Fruit fly (Drosophila melanogaster) whole organism, embryonic: ENCODE data around the gene CG32855.

Source experiments
- Adf1 ChIP-seq: fragments of 200-800 bp; sonication (Bioruptor generic); IDR thresholded peaks from 2 replicates; pipeline ENCODE4 v1.3.6; 2022; ENCODE audit warnings: missing biosample characterization, missing genetic modification characterization
- CG12219 ChIP-seq: fragments of 200-800 bp; sonication (Bioruptor generic); optimal IDR thresholded peaks from 3 replicates; lab custom pipeline; 2018; ENCODE audit warnings: missing biosample characterization, mild to moderate bottlenecking, missing genetic modification characterization
- CG13287 ChIP-seq: fragments of 200-800 bp; sonication (Bioruptor generic); IDR thresholded peaks from 2 replicates; pipeline ENCODE4 v1.3.6; 2022; ENCODE audit warnings: missing biosample characterization, missing genetic modification characterization; ENCODE audit not compliant: partially characterized antibody
- CG13775 ChIP-seq: fragments of 200-800 bp; sonication (Bioruptor generic); optimal IDR thresholded peaks from 3 replicates; lab custom pipeline; 2017; ENCODE audit warnings: missing biosample characterization, mild to moderate bottlenecking, missing genetic modification characterization
- CG14441 ChIP-seq: fragments of 200-800 bp; sonication (Bioruptor generic); IDR thresholded peaks from 2 replicates; pipeline ENCODE4 v1.3.6; 2022; ENCODE audit warnings: missing biosample characterization, missing genetic modification characterization
- CG15269 ChIP-seq: fragments of 200-800 bp; sonication (Bioruptor generic); optimal IDR thresholded peaks from 2 replicates; lab custom pipeline; 2018; ENCODE audit warnings: missing biosample characterization, mild to moderate bottlenecking, missing genetic modification characterization, moderate library complexity
- CG15601 ChIP-seq: fragments of 200-800 bp; sonication (Bioruptor generic); optimal IDR thresholded peaks from 3 replicates; lab custom pipeline; 2019; ENCODE audit warnings: missing biosample characterization, mild to moderate bottlenecking, missing genetic modification characterization, moderate library complexity
- CG17829 ChIP-seq: fragments of 200-800 bp; optimal IDR thresholded peaks from 2 replicates; lab custom pipeline; 2019; ENCODE audit warnings: missing biosample characterization, mild to moderate bottlenecking, missing genetic modification characterization, moderate library complexity
- CG2199 ChIP-seq: fragments of 200-800 bp; sonication (Bioruptor generic); IDR thresholded peaks from 3 replicates; pipeline ENCODE4 v1.3.6; 2022; ENCODE audit warnings: missing biosample characterization, missing genetic modification characterization
- CG2202 ChIP-seq: fragments of 200-800 bp; sonication (Bioruptor generic); optimal IDR thresholded peaks from 2 replicates; lab custom pipeline; 2018; ENCODE audit warnings: missing biosample characterization, mild to moderate bottlenecking, missing genetic modification characterization
- CG33213 ChIP-seq: fragments of 200-800 bp; sonication (Bioruptor generic); optimal IDR thresholded peaks from 3 replicates; lab custom pipeline; 2016; ENCODE audit warnings: missing biosample characterization, missing genetic modification characterization
- CG6254 ChIP-seq: fragments of 200-800 bp; sonication (Bioruptor generic); optimal IDR thresholded peaks from 3 replicates; lab custom pipeline; 2017; ENCODE audit warnings: mild to moderate bottlenecking, missing biosample characterization, missing genetic modification reagents, missing genetic modification characterization
- CG6683 ChIP-seq: fragments of 200-800 bp; sonication (Bioruptor generic); optimal IDR thresholded peaks from 2 replicates; lab custom pipeline; 2017; ENCODE audit warnings: missing biosample characterization, mild to moderate bottlenecking, missing genetic modification characterization, missing genetic modification reagents
- CG8765 ChIP-seq: fragments of 200-800 bp; sonication (Bioruptor generic); IDR thresholded peaks from 2 replicates; pipeline ENCODE4 v1.3.6; 2022; ENCODE audit warnings: missing biosample characterization, missing genetic modification characterization
- CG9215 ChIP-seq: fragments of 200-800 bp; sonication (Bioruptor generic); IDR thresholded peaks from 2 replicates; pipeline ENCODE4 v1.3.6; 2022; ENCODE audit warnings: missing biosample characterization, missing genetic modification characterization
- CG9932 ChIP-seq: fragments of 200-800 bp; sonication (Bioruptor generic); IDR thresholded peaks from 2 replicates; pipeline ENCODE4 v1.3.6; 2022; ENCODE audit warnings: missing biosample characterization, missing genetic modification characterization
- Camta ChIP-seq: fragments of 200-800 bp; sonication (Bioruptor generic); optimal IDR thresholded peaks from 2 replicates; lab custom pipeline; 2016; ENCODE audit warnings: missing biosample characterization, missing genetic modification characterization
- Doc2 ChIP-seq: fragments of 200-800 bp; sonication (Bioruptor generic); IDR thresholded peaks from 2 replicates; pipeline ENCODE4 v1.3.6; 2022; ENCODE audit warnings: missing biosample characterization, missing genetic modification characterization
- E2f2 ChIP-seq: fragments of 200-800 bp; sonication (Bioruptor generic); IDR thresholded peaks from 2 replicates; pipeline ENCODE4 v1.3.6; 2022; ENCODE audit warnings: missing biosample characterization, missing genetic modification characterization
- Fer3 ChIP-seq: fragments of 200-800 bp; sonication (Bioruptor generic); optimal IDR thresholded peaks from 2 replicates; lab custom pipeline; 2018; ENCODE audit warnings: missing biosample characterization, mild to moderate bottlenecking, missing genetic modification characterization, moderate library complexity
- HLH3B ChIP-seq: fragments of 200-800 bp; sonication (Bioruptor generic); IDR thresholded peaks from 2 replicates; pipeline ENCODE4 v1.3.6; 2022; ENCODE audit warnings: missing biosample characterization, missing genetic modification characterization
- HLH54F ChIP-seq: fragments of 200-800 bp; sonication (Bioruptor generic); optimal IDR thresholded peaks from 3 replicates; lab custom pipeline; 2016; ENCODE audit warnings: missing biosample characterization, missing genetic modification characterization
- Hey ChIP-seq: fragments of 200-800 bp; sonication (Bioruptor generic); optimal IDR thresholded peaks from 3 replicates; lab custom pipeline; 2018; ENCODE audit warnings: missing biosample characterization, mild to moderate bottlenecking, missing genetic modification characterization
- Jarid2 ChIP-seq: fragments of 200-800 bp; sonication (Bioruptor generic); optimal IDR thresholded peaks from 3 replicates; lab custom pipeline; 2017; ENCODE audit warnings: mild to moderate bottlenecking, missing biosample characterization, missing genetic modification reagents, missing genetic modification characterization
- Lim3 ChIP-seq: fragments of 200-800 bp; sonication (Bioruptor generic); IDR thresholded peaks from 2 replicates; pipeline ENCODE4 v1.3.6; 2022; ENCODE audit warnings: missing biosample characterization, missing genetic modification characterization
- MBD-R2 ChIP-seq: fragments of 200-800 bp; sonication (Bioruptor generic); IDR thresholded peaks from 2 replicates; pipeline ENCODE4 v1.3.6; 2022; ENCODE audit warnings: missing biosample characterization, missing genetic modification characterization
- ac ChIP-seq: fragments of 200-800 bp; sonication (Bioruptor generic); optimal IDR thresholded peaks from 3 replicates; lab custom pipeline; 2017; ENCODE audit warnings: missing biosample characterization, mild to moderate bottlenecking, missing genetic modification characterization
- al ChIP-seq: fragments of 200-800 bp; sonication (Bioruptor generic); IDR thresholded peaks from 2 replicates; pipeline ENCODE4 v1.3.6; 2022; ENCODE audit warnings: missing biosample characterization, missing genetic modification characterization
- ato ChIP-seq: fragments of 200-800 bp; sonication (Bioruptor generic); IDR thresholded peaks from 2 replicates; pipeline ENCODE4 v1.3.6; 2022; ENCODE audit warnings: missing biosample characterization, missing genetic modification characterization; ENCODE audit not compliant: partially characterized antibody
- az2 ChIP-seq: fragments of 200-800 bp; sonication (Bioruptor generic); optimal IDR thresholded peaks from 3 replicates; lab custom pipeline; 2016; ENCODE audit warnings: missing biosample characterization, missing genetic modification characterization
- bbx ChIP-seq: fragments of 200-800 bp; sonication (Bioruptor generic); IDR thresholded peaks from 2 replicates; pipeline ENCODE4 v1.3.6; 2022; ENCODE audit warnings: missing biosample characterization, missing genetic modification characterization; ENCODE audit not compliant: partially characterized antibody
- bcd ChIP-seq: fragments of 200-800 bp; sonication (Bioruptor generic); optimal IDR thresholded peaks from 2 replicates; lab custom pipeline; 2017; ENCODE audit warnings: missing biosample characterization, mild to moderate bottlenecking, missing genetic modification characterization
- corto ChIP-seq: fragments of 200-800 bp; sonication (Bioruptor generic); optimal IDR thresholded peaks from 2 replicates; lab custom pipeline; 2016; ENCODE audit warnings: missing biosample characterization, mild to moderate bottlenecking, missing genetic modification characterization, moderate library complexity
- dmrt11E ChIP-seq: fragments of 200-800 bp; sonication (Bioruptor generic); optimal IDR thresholded peaks from 3 replicates; lab custom pipeline; 2018; ENCODE audit warnings: missing biosample characterization, mild to moderate bottlenecking, missing genetic modification characterization, moderate library complexity
- eve ChIP-seq, 2 experiments: fragments of >200 bp; optimal IDR thresholded peaks; 2 replicates each; lab custom pipeline; 2017; ENCODE audit warnings: missing biosample characterization in 2 of 2, missing genetic modification characterization in 2 of 2
- exex ChIP-seq: fragments of 200-800 bp; sonication (Bioruptor generic); optimal IDR thresholded peaks from 4 replicates; lab custom pipeline; 2018; ENCODE audit warnings: missing biosample characterization, mild to moderate bottlenecking, missing genetic modification characterization, moderate library complexity
- gfzf ChIP-seq: fragments of 200-800 bp; sonication (Bioruptor generic); optimal IDR thresholded peaks from 2 replicates; lab custom pipeline; 2016; ENCODE audit warnings: missing biosample characterization, mild to moderate bottlenecking, missing genetic modification characterization, moderate library complexity
- gsb ChIP-seq: fragments of 200-800 bp; sonication (Bioruptor generic); IDR thresholded peaks from 2 replicates; pipeline ENCODE4 v1.3.6; 2022; ENCODE audit warnings: missing biosample characterization, missing genetic modification characterization
- gt ChIP-seq: fragments of 200-800 bp; sonication (Bioruptor generic); IDR thresholded peaks from 2 replicates; pipeline ENCODE4 v1.3.6; 2022; ENCODE audit warnings: missing biosample characterization, missing genetic modification characterization
- ham ChIP-seq: fragments of 200-800 bp; sonication (Bioruptor generic); IDR thresholded peaks from 2 replicates; pipeline ENCODE4 v1.3.6; 2022; ENCODE audit warnings: missing biosample characterization, missing genetic modification characterization
- jigr1 ChIP-seq: fragments of 200-800 bp; sonication (Bioruptor generic); IDR thresholded peaks from 3 replicates; pipeline ENCODE4 v1.3.6; 2022; ENCODE audit warnings: missing biosample characterization, missing genetic modification characterization
- nau ChIP-seq: fragments of 200-800 bp; sonication (Bioruptor generic); optimal IDR thresholded peaks from 3 replicates; lab custom pipeline; 2017; ENCODE audit warnings: missing biosample characterization, mild to moderate bottlenecking, missing genetic modification characterization, missing genetic modification reagents
- scrt ChIP-seq: fragments of 200-800 bp; sonication (Bioruptor generic); optimal IDR thresholded peaks from 2 replicates; lab custom pipeline; 2018; ENCODE audit warnings: missing biosample characterization, mild to moderate bottlenecking, missing genetic modification characterization, moderate library complexity
- sens-2 ChIP-seq: fragments of 200-800 bp; sonication (Bioruptor generic); IDR thresholded peaks from 2 replicates; pipeline ENCODE4 v1.3.6; 2022; ENCODE audit warnings: missing biosample characterization, missing genetic modification characterization
- sisA ChIP-seq: fragments of 200-800 bp; sonication (Bioruptor generic); IDR thresholded peaks from 2 replicates; pipeline ENCODE4 v1.3.6; 2022; ENCODE audit warnings: missing biosample characterization, missing genetic modification characterization
- tap ChIP-seq: fragments of 200-800 bp; optimal IDR thresholded peaks from 3 replicates; lab custom pipeline; 2019; ENCODE audit warnings: missing biosample characterization, mild to moderate bottlenecking, missing genetic modification characterization, moderate library complexity
- unpg ChIP-seq: fragments of 200-800 bp; sonication (Bioruptor generic); optimal IDR thresholded peaks from 3 replicates; lab custom pipeline; 2018; ENCODE audit warnings: missing biosample characterization, mild to moderate bottlenecking, missing genetic modification characterization, moderate library complexity
- vvl ChIP-seq: fragments of 200-800 bp; sonication (Bioruptor generic); IDR thresholded peaks from 2 replicates; pipeline ENCODE4 v1.3.6; 2022; ENCODE audit warnings: missing biosample characterization, missing genetic modification characterization
- zen ChIP-seq: fragments of 200-800 bp; sonication (Bioruptor generic); optimal IDR thresholded peaks from 3 replicates; lab custom pipeline; 2018; ENCODE audit warnings: missing biosample characterization, mild to moderate bottlenecking, missing genetic modification characterization, moderate library complexity
- zf30C ChIP-seq: fragments of 200-800 bp; sonication (Bioruptor generic); optimal IDR thresholded peaks from 3 replicates; lab custom pipeline; 2018; ENCODE audit warnings: missing biosample characterization, mild to moderate bottlenecking, missing genetic modification characterization

CG32855 gene

dm6 chr3R:16051329-16051679 is 29.5 kb downstream of the CG32855 start (continued):
- TF ChIP-seq exex (tag; lab: Kevin White, UChicago) (no peak), al (GFP tag; lab: Robert Waterston, UW) (no peak), corto (GFP tag; lab: Kevin White, UChicago) (no peak), CG15601 (tag; lab: Kevin White, UChicago) (no peak), ato (GFP tag; lab: Robert Waterston, UW) (no peak), Camta (GFP tag; lab: Kevin White, UChicago) (no peak), CG17829 (tag; lab: Kevin White, UChicago) (no peak), CG33213 (no peak), CG9932 (GFP tag; lab: Robert Waterston, UW) (no peak; the same call in 1 of the 2 replicates), nau (GFP tag; lab: Kevin White, UChicago) (no peak), dmrt11E (tag; lab: Kevin White, UChicago) (no peak), zen (tag; lab: Kevin White, UChicago) (no peak)
- TF ChIP-seq, all 482 proteins: peak for 36

- TF ChIP-seq Doc2 (GFP tag; lab: Robert Waterston, UW) (no peak), CG13775 (GFP tag; lab: Kevin White, UChicago) (no peak), ac (no peak), sisA (no peak), vvl (GFP tag; lab: Robert Waterston, UW) (no peak), zf30C (GFP tag; lab: Kevin White, UChicago) (no peak), bcd (GFP tag; lab: Kevin White, UChicago) (no peak), CG6254 (no peak), CG9215 (no peak), HLH54F (GFP tag; lab: Kevin White, UChicago) (no peak), unpg (GFP tag; lab: Kevin White, UChicago) (no peak), CG2199 (GFP tag; lab: Robert Waterston, UW) (no peak), CG13287 (GFP tag; lab: Robert Waterston, UW) (no peak), CG15269 (tag; lab: Kevin White, UChicago) (no peak), gt (no peak), gfzf (GFP tag; lab: Kevin White, UChicago) (peak; percentile 95), CG12219 (no peak), HLH3B (GFP tag; lab: Robert Waterston, UW) (no peak), Lim3 (GFP tag; lab: Robert Waterston, UW) (no peak), gsb (GFP tag; lab: Robert Waterston, UW) (no peak), MBD-R2 (GFP tag; lab: Robert Waterston, UW) (peak; percentile 82), ham (no peak), CG8765 (GFP tag; lab: Robert Waterston, UW) (no peak), CG2202 (tag; lab: Kevin White, UChicago) (no peak), CG6683 (no peak), bbx (GFP tag; lab: Robert Waterston, UW) (peak; percentile 89), eve (GFP tag; optimal IDR thresholded peaks at IDR 0.05; lab: Kevin White, UChicago) (no peak), jigr1 (no peak), az2 (GFP tag; lab: Kevin White, UChicago) (no peak), CG14441 (GFP tag; lab: Robert Waterston, UW) (no peak), Adf1 (GFP tag; lab: Robert Waterston, UW) (no peak; the same call in 1 of the 2 replicates), Jarid2 (GFP tag; lab: Kevin White, UChicago) (no peak), Fer3 (tag; lab: Kevin White, UChicago) (no peak), scrt (GFP tag; lab: Kevin White, UChicago) (no peak), Hey (tag; lab: Kevin White, UChicago) (no peak), tap (tag; lab: Kevin White, UChicago) (no peak), sens-2 (GFP tag; lab: Robert Waterston, UW) (no peak), E2f2 (GFP tag; lab: Robert Waterston, UW) (peak; percentile 97)
Measured at dm6 chr3R:16050621-16051328, 30.0 kb downstream of the CG32855 start, which contains the start of gene msps. Gene msps (plus strand): TSS chr3R:16050801.
